Fruit fly (Drosophila melanogaster): Measurements from ENCODE around the gene CG14567.

Gene CG14567

DNA sequence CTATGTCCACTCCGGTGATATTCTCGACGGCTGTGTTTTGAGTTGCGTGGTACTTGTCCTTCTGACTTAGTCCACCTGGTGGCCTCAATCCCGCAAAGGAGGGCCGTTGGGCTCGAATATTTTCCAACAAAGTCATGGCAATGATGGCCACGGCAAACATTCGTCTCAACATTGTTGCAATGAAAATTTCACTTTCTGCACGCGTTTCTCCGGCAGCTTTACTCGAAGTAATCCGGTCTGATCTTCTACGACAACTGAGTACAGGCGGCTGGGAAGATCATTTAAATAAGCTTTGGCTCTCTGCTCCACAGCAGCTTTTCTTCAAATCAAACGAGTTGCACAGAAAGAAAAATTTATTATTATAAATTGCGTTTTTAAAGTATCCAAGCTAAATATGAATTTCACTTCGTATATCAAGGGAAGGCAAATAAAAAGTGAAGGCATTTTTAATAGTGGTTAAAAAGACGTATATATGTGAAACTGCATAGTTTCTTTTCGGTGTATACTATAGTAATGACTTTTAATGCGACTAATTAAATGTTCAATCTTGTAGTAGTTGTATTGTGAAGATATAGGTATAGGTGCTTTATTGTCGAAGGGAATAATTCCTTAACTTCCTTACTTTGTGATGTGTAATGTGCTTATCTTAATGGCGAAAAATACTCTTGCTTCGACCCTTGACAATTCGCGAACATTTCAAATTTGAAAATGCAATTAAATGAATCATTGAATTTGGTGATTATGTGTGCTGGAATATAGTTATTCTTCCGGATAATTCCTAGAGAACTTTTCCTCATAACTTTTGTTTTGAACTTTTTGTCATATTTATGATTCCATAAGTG, at the start of gene CG14567:
CG14567 (minus strand) TSS at position 256 of the 842 bp plus-strand sequence.
- no peak for TF ChIP-seq CG17801 (GFP tag; optimal IDR thresholded peaks at IDR 0.05; ENCODE audit: partially characterized antibody)

DNA sequence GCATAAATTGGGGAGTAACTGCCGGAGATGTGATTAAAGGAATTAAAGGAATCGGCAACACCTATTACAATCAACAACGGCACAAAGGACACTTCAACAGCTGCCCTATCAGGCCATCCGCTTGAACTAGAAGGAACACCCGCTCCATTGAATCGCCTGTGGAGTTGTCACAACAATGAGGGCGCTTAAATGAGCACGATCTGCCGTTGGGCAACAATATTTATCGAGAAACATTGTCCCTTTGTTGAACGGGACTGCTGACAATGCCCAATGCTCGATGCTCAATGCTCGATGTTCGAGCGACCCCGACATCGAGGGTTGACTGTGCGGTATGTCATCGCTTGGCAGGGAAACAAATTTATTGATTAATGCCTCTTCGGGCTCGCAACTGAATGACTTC, 49.7 kb upstream of the CG14567 start:
- TF ChIP-seq CG17801 (GFP tag; optimal IDR thresholded peaks at IDR 0.05; ENCODE audit: partially characterized antibody): no peak

DNA sequence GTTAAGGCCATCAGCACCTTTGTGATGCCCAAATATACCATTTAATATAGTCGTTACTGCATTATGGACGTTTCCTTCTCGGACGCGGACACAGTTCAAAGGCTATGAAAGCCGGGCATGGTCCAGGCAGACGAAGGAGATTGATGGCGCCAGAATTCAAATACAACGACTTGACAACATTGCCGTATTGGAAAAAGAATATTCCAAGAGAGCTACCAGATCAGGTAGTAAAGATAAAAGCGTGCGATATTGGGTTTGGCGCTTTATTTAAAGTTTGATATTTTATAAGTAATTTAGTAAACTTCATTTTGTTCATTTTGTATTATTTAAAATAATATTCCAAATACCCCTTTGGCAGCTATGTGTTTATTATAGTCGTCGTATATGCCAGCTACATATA, 35.6 kb upstream of the CG14567 start:
- TF ChIP-seq CG17801 (GFP tag; optimal IDR thresholded peaks at IDR 0.05; ENCODE audit: partially characterized antibody): no peak

DNA sequence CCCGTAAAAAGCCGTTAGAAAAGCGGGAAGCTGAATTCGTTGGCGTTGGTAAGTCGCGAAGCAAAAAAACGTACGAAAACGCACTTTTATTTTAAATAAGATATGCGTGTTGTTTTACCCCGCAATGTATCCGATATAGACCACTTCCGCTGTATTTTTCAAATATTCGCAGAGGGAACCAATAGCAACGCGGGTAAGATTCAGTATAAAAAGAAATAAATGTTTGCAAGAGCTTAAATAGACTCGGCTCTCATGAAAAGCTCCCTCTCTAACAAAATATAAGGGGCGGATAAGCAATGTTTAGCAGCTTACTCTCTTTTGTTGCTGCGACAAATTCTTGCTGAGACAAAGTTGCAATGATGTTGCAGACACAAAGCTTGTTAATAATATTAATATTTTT, 32.1 kb upstream of the CG14567 start, which contains the start of gene Syn1:
Syn1 (minus strand) TSS at position 207 of the 400 bp plus-strand sequence.
- peak; percentile 11 for TF ChIP-seq CG17801 (GFP tag; optimal IDR thresholded peaks at IDR 0.05; ENCODE audit: partially characterized antibody)

DNA sequence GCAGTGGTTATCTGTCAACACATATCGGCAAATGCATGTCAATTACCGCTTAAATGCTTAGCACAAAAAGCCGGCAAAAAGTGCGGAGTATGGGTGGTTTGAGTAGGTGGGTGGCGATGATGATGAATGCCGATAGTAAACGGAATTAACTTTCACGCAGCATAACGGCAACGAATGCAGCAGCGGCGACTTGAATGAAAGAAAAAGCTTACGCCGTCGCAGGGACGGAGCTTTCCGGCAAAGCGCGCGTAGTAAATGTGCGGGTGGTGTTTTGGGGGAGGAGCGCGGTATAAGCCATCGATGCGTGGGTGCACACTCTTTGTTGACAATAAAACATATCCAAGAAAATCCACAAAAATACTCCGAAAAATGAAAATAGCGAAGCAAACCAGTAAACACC, 31.3 kb upstream of the CG14567 start, which contains the start of gene CG7370:
CG7370 (plus strand) TSS at position 301 of the 400 bp plus-strand sequence.
- no peak for TF ChIP-seq CG17801 (GFP tag; optimal IDR thresholded peaks at IDR 0.05; ENCODE audit: partially characterized antibody)

DNA sequence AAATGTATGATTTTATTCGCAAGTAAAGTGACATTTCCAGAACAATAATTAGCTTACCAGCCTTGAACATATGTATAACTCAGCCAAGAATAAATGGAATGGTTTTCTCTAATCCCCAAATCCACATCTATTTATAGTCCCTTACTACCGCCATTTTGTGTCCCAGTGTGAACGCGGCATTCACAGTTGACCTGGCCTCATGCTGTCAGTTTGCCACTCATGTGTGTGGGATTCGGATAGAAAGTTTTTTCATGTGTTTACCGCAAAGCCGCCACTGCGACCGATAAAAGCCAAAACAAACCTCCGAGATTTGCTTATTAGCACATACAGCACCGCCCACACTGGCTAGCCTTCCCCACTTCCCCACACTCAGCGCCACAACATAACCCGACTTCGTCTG, 27.7 kb upstream of the CG14567 start:
- TF ChIP-seq CG17801 (GFP tag; optimal IDR thresholded peaks at IDR 0.05; ENCODE audit: partially characterized antibody): no peak

DNA sequence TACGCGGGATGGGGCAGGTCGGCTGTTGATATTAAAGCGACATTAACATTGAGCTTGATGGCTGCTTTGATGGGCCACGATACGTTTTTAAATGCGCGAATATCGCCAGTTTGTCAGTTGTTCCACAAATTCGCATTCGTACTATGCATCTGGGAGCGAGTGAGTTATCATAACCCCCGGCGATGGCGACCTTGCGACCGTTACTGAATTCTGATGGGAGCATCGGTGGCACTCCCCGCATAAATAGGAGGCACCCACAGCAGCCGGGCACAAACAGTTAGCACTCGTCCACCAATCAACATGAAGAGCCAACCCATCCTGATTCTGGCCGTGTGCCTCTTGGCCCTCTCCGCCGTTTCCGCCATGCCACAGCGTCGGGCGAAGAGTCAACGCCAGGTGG, 18.6 kb upstream of the CG14567 start, which contains the start of gene CG14564:
CG14564 (plus strand) TSS at position 301 of the 400 bp plus-strand sequence.
- no peak for TF ChIP-seq CG17801 (GFP tag; optimal IDR thresholded peaks at IDR 0.05; ENCODE audit: partially characterized antibody)

DNA sequence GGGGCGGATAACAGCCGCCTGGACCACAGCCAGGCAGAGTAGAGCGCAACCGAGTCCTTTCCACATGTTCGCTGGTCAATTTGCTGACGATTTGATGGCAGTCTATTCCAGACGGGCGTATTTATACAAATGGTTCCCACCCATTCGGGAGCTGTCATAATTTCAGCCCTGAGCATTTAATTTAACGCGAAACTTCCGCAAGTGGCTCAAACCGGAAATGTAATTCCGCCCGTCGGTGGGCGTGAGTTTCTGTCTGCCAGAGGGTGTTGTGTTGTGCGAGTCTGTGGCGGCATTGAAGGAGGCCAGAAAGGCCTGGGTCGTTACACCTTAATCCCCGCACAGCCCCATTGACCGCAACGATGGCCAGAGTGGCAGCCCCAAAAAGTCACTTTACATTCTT, 5.9 kb upstream of the CG14567 start, which contains the start of gene CG14565:
CG14565 (minus strand) TSS at position 101 of the 400 bp plus-strand sequence.
- no peak for TF ChIP-seq CG17801 (GFP tag; optimal IDR thresholded peaks at IDR 0.05; ENCODE audit: partially characterized antibody)

DNA sequence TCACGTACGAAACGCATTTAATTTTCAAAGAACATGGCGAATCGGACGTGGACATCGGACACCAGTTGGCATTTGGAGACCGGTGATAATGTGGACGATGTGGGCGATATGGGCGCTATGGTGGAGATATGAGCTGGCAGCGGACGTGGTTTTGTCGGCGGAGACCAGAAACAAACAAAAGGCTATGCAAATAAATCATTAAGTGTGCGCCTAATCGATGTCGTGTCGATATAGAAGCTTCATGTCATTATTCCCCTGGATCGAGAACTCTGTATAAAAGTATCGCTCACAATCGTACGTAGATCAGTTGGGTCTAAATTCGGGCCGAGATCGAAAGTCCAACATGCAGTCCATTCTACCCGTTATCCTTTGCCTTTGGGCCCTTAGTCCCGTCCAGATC, 3.0 kb upstream of the CG14567 start, which contains the start of gene CG14572:
CG14572 (plus strand) TSS at position 301 of the 400 bp plus-strand sequence.
- no peak for TF ChIP-seq CG17801 (GFP tag; optimal IDR thresholded peaks at IDR 0.05; ENCODE audit: partially characterized antibody)

DNA sequence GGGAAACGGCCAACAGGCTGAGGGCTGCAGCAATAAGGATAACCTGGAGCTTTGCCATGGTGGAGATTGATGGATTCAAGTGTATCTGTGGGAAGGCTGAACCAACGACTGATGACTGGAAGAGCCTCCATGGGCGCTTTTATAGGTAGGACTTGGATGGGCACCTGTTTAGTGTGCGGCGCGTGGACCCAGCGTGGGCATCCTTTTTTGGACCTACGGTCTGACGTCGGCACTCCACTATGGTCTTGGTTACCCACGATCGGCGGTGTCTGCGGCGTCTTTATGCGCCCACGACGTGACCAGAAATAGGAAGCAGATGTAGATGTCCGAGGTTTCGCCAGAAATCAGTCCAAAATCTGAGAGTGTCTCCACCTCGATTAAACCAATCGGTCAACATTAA, 2.0 kb upstream of the CG14567 start, which contains the start of gene CG14566:
CG14566 (minus strand) TSS at position 101 of the 400 bp plus-strand sequence.
- TF ChIP-seq CG17801 (GFP tag; optimal IDR thresholded peaks at IDR 0.05; ENCODE audit: partially characterized antibody): no peak

DNA sequence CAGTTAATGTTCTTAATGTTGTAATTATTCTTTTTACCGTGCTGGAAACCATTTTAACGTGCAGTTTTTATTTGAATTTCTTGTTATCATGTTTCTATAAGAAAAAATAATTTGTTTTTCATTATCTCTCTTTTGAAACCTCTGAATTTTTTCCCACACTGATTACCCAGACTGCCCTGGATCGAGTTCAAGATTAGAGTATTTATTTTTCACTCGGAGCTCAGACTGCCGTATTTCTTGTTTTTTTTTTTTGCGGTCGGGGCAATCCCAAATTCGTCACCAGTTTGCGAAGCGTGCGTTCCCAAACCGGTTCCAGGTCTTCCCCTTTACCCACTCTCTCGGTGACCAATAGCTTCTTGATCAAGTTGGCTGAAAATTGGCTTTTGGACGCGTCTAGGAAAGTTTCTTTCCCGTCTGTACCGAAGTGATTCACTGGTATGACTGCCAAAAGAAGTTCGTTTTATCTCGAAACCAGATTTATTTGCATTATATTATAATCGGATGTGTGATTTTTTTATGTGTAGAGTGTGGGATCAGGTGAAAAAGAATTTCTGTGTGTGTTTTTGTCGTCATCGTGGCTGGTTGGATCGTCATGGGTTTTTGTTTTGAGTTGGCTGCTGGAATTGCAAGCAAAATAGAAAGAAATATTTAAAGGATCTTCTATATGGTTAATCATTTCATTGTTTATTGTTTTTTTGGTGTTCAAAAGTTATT, 944 bp upstream of the CG14567 start:
- no peak for TF ChIP-seq CG17801 (GFP tag; optimal IDR thresholded peaks at IDR 0.05; ENCODE audit: partially characterized antibody)

DNA sequence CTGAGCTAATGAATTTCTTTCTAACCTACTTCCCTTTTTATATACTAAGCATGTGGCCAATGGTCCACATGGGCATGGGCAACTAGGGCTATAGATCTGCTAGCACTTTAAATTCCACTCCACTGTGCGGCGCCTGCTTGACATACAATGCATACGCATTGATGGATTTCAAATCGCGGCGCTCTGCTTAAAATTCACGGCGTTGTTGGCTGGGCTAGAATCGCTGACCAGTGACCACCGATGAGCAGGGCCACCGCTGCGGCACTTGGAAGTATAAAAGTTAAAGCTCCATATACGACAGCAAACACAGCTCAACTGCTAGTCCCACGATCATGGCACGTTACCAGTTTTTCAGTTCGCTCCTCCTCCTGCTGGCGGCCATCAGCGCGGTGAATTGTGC, 4.4 kb downstream of the CG14567 start, which contains the start of gene CG14573:
CG14573 (plus strand) TSS at position 301 of the 400 bp plus-strand sequence.
- no peak for TF ChIP-seq CG17801 (GFP tag; optimal IDR thresholded peaks at IDR 0.05; ENCODE audit: partially characterized antibody)

DNA sequence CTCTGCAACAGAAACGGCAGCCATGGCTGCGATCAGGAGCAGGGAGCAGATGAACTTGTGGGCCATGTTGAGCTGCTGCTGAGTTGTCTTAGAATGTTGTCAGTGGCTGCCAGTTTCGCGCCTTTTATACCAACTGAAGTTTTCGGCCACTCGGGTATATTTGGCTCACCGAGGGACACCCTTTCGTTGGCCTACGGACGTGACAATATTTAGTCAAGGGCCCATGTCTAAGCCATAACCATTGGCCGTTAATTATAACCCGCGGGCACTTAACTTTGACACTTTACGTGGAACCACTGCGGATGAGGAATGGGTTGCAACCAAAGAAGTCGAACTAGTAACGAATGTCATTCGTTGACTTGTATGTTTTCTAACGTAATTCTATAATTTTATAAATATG, 4.8 kb downstream of the CG14567 start, which contains the start of gene CG14568:
CG14568 (minus strand) TSS at position 101 of the 400 bp plus-strand sequence.
- no peak for TF ChIP-seq CG17801 (GFP tag; optimal IDR thresholded peaks at IDR 0.05; ENCODE audit: partially characterized antibody)

DNA sequence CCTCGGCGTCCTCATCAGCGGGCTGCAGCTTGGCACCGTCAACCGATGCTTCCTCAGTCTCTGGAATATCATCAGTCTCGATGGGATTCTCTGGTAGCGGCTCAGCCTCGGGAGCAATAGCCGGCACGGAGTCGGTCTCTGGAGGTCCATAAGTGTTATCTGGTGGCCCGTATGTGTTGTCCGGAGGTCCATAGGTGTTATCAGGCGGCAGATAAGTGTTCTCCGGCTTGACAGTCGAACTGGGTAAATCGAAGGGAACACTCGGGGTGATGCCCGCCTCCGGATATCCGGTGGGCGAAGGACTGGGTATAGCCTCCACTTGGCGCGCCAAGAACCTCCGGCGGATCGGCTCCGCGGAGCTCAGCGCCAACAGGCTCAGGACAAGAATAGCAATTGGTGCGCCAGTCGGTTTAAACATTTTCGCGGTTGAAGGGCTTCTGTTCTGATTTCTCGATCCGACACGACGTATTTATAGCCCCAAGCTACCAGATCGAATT, 7.1 kb downstream of the CG14567 start, which contains the start of gene CG14569:
CG14569 (minus strand) TSS at position 447 of the 497 bp plus-strand sequence.
- TF ChIP-seq CG17801 (GFP tag; optimal IDR thresholded peaks at IDR 0.05; ENCODE audit: partially characterized antibody): no peak

DNA sequence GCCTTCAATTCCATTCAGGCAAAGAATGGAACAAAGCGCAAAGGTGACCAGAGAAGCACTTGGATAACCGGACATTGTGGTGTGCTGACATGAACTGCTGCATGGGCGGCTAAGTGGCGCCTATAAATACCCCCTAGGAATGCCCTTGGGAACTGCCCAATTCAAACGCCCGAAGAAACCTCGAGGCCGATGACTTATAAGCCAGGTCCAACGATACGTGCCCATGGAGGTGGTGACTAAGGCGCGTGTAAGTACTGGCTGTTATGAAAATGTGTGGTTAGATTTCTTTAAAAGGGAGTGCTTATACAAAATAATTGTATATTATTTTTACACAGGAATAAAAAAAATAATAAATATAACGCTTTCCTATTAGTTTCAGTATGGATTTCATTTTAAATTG, 7.9 kb downstream of the CG14567 start, which contains the start of gene CG14570:
CG14570 (minus strand) TSS at position 101 of the 400 bp plus-strand sequence.
- TF ChIP-seq CG17801 (GFP tag; optimal IDR thresholded peaks at IDR 0.05; ENCODE audit: partially characterized antibody): no peak

Data from ovary, adult (tissue).